Worm (Caenorhabditis elegans) whole organism, L4 larva: ENCODE measurements around the gene wdr-31.

Source experiments
- ama-1 ChIP-seq: fragments of 150-350 bp; optimal IDR thresholded peaks from 2 replicates; lab custom pipeline; 2014; ENCODE audit warnings: inconsistent platforms, mixed read lengths
- dmd-6 ChIP-seq: fragments of 200-800 bp; sonication (Bioruptor generic); IDR thresholded peaks from 2 replicates; pipeline ENCODE4 v1.3.6; 2022; ENCODE audit warnings: missing genetic modification reagents, missing genetic modification characterization, missing compliant biosample characterization
- fos-1 ChIP-seq: fragments of 150-350 bp; optimal IDR thresholded peaks from 2 replicates; lab custom pipeline; 2014; ENCODE audit warnings: missing biosample characterization, missing genetic modification characterization
- lsy-2 ChIP-seq, 2 experiments: fragments of 150-350 bp in 1 of 2; sonication (generic microtip) in 1 of 2; optimal IDR thresholded peaks; 2 replicates each; lab custom pipeline; 2014 to 2017; ENCODE audit warnings: missing biosample characterization in 2 of 2, missing genetic modification characterization in 2 of 2
- nhr-111 ChIP-seq: fragments of 200-800 bp; sonication (Bioruptor generic); optimal IDR thresholded peaks from 2 replicates; lab custom pipeline; 2018; ENCODE audit warnings: mild to moderate bottlenecking, missing genetic modification characterization, missing compliant biosample characterization
- unc-62 ChIP-seq, 3 experiments: fragments of 150-350 bp in 1 of 3; sonication (generic microtip); optimal IDR thresholded peaks in 2 of 3; peaks in 1 of 3; 1 replicate in 1 of 3; 2 replicates in 2 of 3; lab custom pipeline; 2014 to 2017; ENCODE audit warnings: missing biosample characterization in 3 of 3, missing genetic modification characterization in 3 of 3, missing genetic modification reagents in 3 of 3, missing genotype in 1 of 3
- zag-1 ChIP-seq: fragments of 150-350 bp; optimal IDR thresholded peaks from 2 replicates; lab custom pipeline; 2014; ENCODE audit warnings: missing biosample characterization, missing genetic modification characterization
- ztf-11 ChIP-seq: fragments of 150-350 bp; optimal IDR thresholded peaks from 2 replicates; lab custom pipeline; 2014; ENCODE audit warnings: missing biosample characterization, missing genetic modification characterization

ce11 chrII:2781355-2781754 is 46.3 kb upstream of the wdr-31 start, which contains the start of gene F08D12.2:
- TF ChIP-seq ama-1 (lab: Kevin White, UChicago) (no peak), zag-1 (no peak), unc-62 (GFP tag; optimal IDR thresholded peaks at IDR 0.05 in 1 of 2; lab: Kevin White, UChicago) (no peak), unc-62 (tag; optimal IDR thresholded peaks at IDR 0.05; lab: Kevin White, UChicago) (no peak), fos-1 (tag; lab: Kevin White, UChicago) (no peak), lsy-2 (tag; optimal IDR thresholded peaks at IDR 0.05; lab: Kevin White, UChicago) (no peak), ztf-11 (no peak), dmd-6 (no peak), nhr-111 (GFP tag; lab: Kevin White, UChicago) (no peak)
